Worm (Caenorhabditis elegans): ENCODE results near the gene col-110.

DNA sequence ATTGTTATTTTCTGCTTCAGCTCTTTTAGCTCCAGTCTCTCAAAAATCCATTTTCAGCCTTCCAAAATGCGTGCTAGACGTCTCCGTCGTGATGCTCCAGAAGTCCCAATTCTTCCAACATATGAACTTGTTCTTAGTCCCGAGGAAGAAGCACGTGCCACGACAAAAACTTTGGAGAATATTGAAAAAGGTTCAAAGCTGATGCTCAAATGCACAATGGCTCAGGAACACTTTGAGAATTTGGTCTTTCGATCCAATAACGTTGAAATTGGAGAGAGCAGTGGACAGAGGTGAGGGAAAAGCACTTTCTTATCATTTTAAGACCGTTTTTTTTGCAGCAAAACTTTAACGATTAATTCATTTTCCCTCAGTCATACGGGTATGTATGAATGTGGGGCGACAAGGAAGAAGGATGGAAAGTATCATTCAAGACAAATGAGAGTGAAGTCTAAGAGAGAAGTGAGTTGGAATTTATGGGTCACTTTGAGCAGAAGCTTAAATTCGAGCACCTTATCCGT, 46.8 kb downstream of the col-110 start, which contains the start of gene igeg-1:
- no peak for TF ChIP-seq ztf-11 (tag; optimal IDR thresholded peaks at IDR 0.05)
- no peak for TF ChIP-seq jun-1 (tag; optimal IDR thresholded peaks at IDR 0.05)
- no peak for TF ChIP-seq hmg-11 (tag; optimal IDR thresholded peaks at IDR 0.05)
- no peak for TF ChIP-seq skn-1 (tag; optimal IDR thresholded peaks at IDR 0.05)
- no peak for TF ChIP-seq fkh-10 (GFP tag; optimal IDR thresholded peaks at IDR 0.05)
- no peak for TF ChIP-seq nhr-237 (tag; optimal IDR thresholded peaks at IDR 0.05)
